Worm (Caenorhabditis elegans) whole organism, L4 larva: ENCODE results near the gene col-99.

ENCODE experiments used
- D1046.2 ChIP-seq: fragments of 200-800 bp; sonication (Bioruptor generic); IDR thresholded peaks from 2 replicates; pipeline ENCODE4 v1.3.6; 2022; ENCODE audit warnings: missing genetic modification characterization, missing compliant biosample characterization
- F37D6.2 ChIP-seq: sonication (generic microtip); optimal IDR thresholded peaks from 2 replicates; lab custom pipeline; 2016; ENCODE audit warnings: mild to moderate bottlenecking, missing genetic modification characterization, missing compliant biosample characterization
- F44E2.7 ChIP-seq: fragments of 200-800 bp; sonication (Bioruptor generic); IDR thresholded peaks from 2 replicates; pipeline ENCODE4 v2.1.2; 2022; ENCODE audit warnings: missing genetic modification characterization, missing compliant biosample characterization
- F49E8.2 ChIP-seq: sonication (generic microtip); optimal IDR thresholded peaks from 2 replicates; lab custom pipeline; 2016; ENCODE audit warnings: missing compliant biosample characterization, mild to moderate bottlenecking, missing genetic modification characterization, borderline replicate concordance
- Y48G9A.11 ChIP-seq: fragments of 200-800 bp; sonication (Bioruptor generic); IDR thresholded peaks from 2 replicates; pipeline ENCODE4 v1.3.6; 2022; ENCODE audit warnings: missing genetic modification reagents, missing genetic modification characterization, missing compliant biosample characterization
- ZK546.5 ChIP-seq, 2 experiments: sonication (generic microtip); optimal IDR thresholded peaks; 2 replicates each; lab custom pipeline; 2017; ENCODE audit warnings: missing biosample characterization in 2 of 2, missing genetic modification characterization in 2 of 2
- aly-2 ChIP-seq: sonication (generic microtip); optimal IDR thresholded peaks from 2 replicates; lab custom pipeline; 2018; ENCODE audit warnings: missing biosample characterization, missing genetic modification characterization
- ama-1 ChIP-seq: fragments of 150-350 bp; optimal IDR thresholded peaks from 2 replicates; lab custom pipeline; 2014; ENCODE audit warnings: inconsistent platforms, mixed read lengths
- ceh-32 ChIP-seq: sonication (generic microtip); optimal IDR thresholded peaks from 2 replicates; lab custom pipeline; 2016; ENCODE audit warnings: mild to moderate bottlenecking, missing genetic modification characterization, missing compliant biosample characterization; ENCODE audit not compliant: poor library complexity
- ceh-44 ChIP-seq: fragments of 200-800 bp; sonication (Bioruptor generic); IDR thresholded peaks from 2 replicates; pipeline ENCODE4 v1.3.6; 2022; ENCODE audit warnings: missing genetic modification reagents, missing genetic modification characterization, missing compliant biosample characterization
- ces-1 ChIP-seq: fragments of 150-350 bp; sonication (generic microtip); optimal IDR thresholded peaks from 4 replicates; lab custom pipeline; 2014; ENCODE audit warnings: missing biosample characterization, missing genetic modification reagents, missing genetic modification characterization
- cey-2 ChIP-seq: sonication (generic microtip); optimal IDR thresholded peaks from 3 replicates; lab custom pipeline; 2017; ENCODE audit warnings: missing genetic modification characterization, mild to moderate bottlenecking, missing compliant biosample characterization, antibody characterized with exemption, borderline replicate concordance; ENCODE audit not compliant: insufficient read depth
- ctbp-1 ChIP-seq: fragments of 200-800 bp; sonication (Bioruptor generic); IDR thresholded peaks from 2 replicates; pipeline ENCODE4 v1.3.6; 2022; ENCODE audit warnings: missing genetic modification reagents, missing genetic modification characterization, missing compliant biosample characterization
- daf-12 ChIP-seq: fragments of 150-350 bp; optimal IDR thresholded peaks from 2 replicates; lab custom pipeline; 2014; ENCODE audit warnings: missing biosample characterization, missing genetic modification reagents, missing genetic modification characterization
- dmd-6 ChIP-seq: fragments of 200-800 bp; sonication (Bioruptor generic); IDR thresholded peaks from 2 replicates; pipeline ENCODE4 v1.3.6; 2022; ENCODE audit warnings: missing genetic modification reagents, missing genetic modification characterization, missing compliant biosample characterization
- dmd-8 ChIP-seq: fragments of 200-800 bp; sonication (Bioruptor generic); IDR thresholded peaks from 2 replicates; pipeline ENCODE4 v1.3.6; 2022; ENCODE audit warnings: missing genetic modification characterization, missing compliant biosample characterization
- duxl-1 ChIP-seq: sonication (generic microtip); optimal IDR thresholded peaks from 2 replicates; lab custom pipeline; 2016; ENCODE audit warnings: mild to moderate bottlenecking, missing genetic modification characterization, moderate library complexity, missing compliant biosample characterization; ENCODE audit not compliant: poor library complexity
- fkh-10 ChIP-seq: fragments of 150-350 bp; optimal IDR thresholded peaks from 2 replicates; lab custom pipeline; 2014; ENCODE audit warnings: missing biosample characterization, missing genetic modification reagents, missing genetic modification characterization
- fos-1 ChIP-seq: fragments of 150-350 bp; optimal IDR thresholded peaks from 2 replicates; lab custom pipeline; 2014; ENCODE audit warnings: missing biosample characterization, missing genetic modification characterization
- hif-1 ChIP-seq, 2 experiments: sonication (generic microtip); optimal IDR thresholded peaks; 2 replicates each; lab custom pipeline; 2016 to 2017; ENCODE audit warnings: missing compliant biosample characterization in 2 of 2, missing genetic modification characterization in 2 of 2, missing genetic modification reagents in 2 of 2, missing genotype in 2 of 2, mild to moderate bottlenecking in 1 of 2
- hlh-30 ChIP-seq: sonication (generic microtip); optimal IDR thresholded peaks from 2 replicates; lab custom pipeline; 2017; ENCODE audit warnings: antibody characterized with exemption, mild to moderate bottlenecking, missing genetic modification characterization, missing compliant biosample characterization; ENCODE audit not compliant: insufficient read depth
- lim-7 ChIP-seq: fragments of 200-800 bp; sonication (Bioruptor generic); IDR thresholded peaks from 2 replicates; pipeline ENCODE4 v1.3.6; 2022; ENCODE audit warnings: missing genetic modification characterization, missing compliant biosample characterization
- lin-13 ChIP-seq: fragments of 150-350 bp; optimal IDR thresholded peaks from 2 replicates; lab custom pipeline; 2014; ENCODE audit warnings: missing biosample characterization, missing genetic modification reagents, missing genetic modification characterization
- lin-29 ChIP-seq: fragments of 200-800 bp; sonication (Bioruptor generic); IDR thresholded peaks from 2 replicates; pipeline ENCODE4 v1.3.6; 2022; ENCODE audit warnings: missing genetic modification reagents, missing genetic modification characterization, missing compliant biosample characterization
- lin-38 ChIP-seq: fragments of 200-800 bp; sonication (Bioruptor generic); IDR thresholded peaks from 2 replicates; pipeline ENCODE4 v1.3.6; 2022; ENCODE audit warnings: missing genetic modification reagents, missing genetic modification characterization, missing compliant biosample characterization
- madf-5 ChIP-seq, 2 experiments: fragments of 200-800 bp; sonication (Bioruptor generic); IDR thresholded peaks; 2 replicates each; pipeline ENCODE4 v1.3.6; 2022; ENCODE audit warnings: missing compliant biosample characterization in 2 of 2, missing genetic modification characterization in 2 of 2
- madf-9 ChIP-seq: fragments of 200-800 bp; sonication (Bioruptor generic); conservative IDR thresholded peaks from 2 replicates; pipeline ENCODE4 v1.3.6; 2022; ENCODE audit warnings: missing genetic modification reagents, missing genetic modification characterization, missing compliant biosample characterization
- mdl-1 ChIP-seq, 2 experiments: fragments of 150-350 bp in 1 of 2; sonication (generic microtip) in 1 of 2; optimal IDR thresholded peaks; 2 replicates each; lab custom pipeline; 2014 to 2017; ENCODE audit warnings: missing biosample characterization in 2 of 2, missing genetic modification characterization in 2 of 2
- mes-2 ChIP-seq: sonication (generic microtip); optimal IDR thresholded peaks from 2 replicates; lab custom pipeline; 2016; ENCODE audit warnings: missing genotype, mild to moderate bottlenecking, missing genetic modification characterization, missing compliant biosample characterization; ENCODE audit not compliant: poor library complexity, severe bottlenecking
- nhr-10 ChIP-seq: fragments of 150-350 bp; optimal IDR thresholded peaks from 2 replicates; lab custom pipeline; 2014; ENCODE audit warnings: missing biosample characterization, missing genetic modification characterization
- nhr-102 ChIP-seq: sonication (generic microtip); optimal IDR thresholded peaks from 2 replicates; lab custom pipeline; 2016; ENCODE audit warnings: mild to moderate bottlenecking, missing genetic modification characterization, moderate library complexity, missing compliant biosample characterization
- nhr-11 ChIP-seq: fragments of 150-350 bp; optimal IDR thresholded peaks from 2 replicates; lab custom pipeline; 2014; ENCODE audit warnings: missing biosample characterization, missing genetic modification characterization
- nhr-111 ChIP-seq: fragments of 200-800 bp; sonication (Bioruptor generic); optimal IDR thresholded peaks from 2 replicates; lab custom pipeline; 2018; ENCODE audit warnings: mild to moderate bottlenecking, missing genetic modification characterization, missing compliant biosample characterization
- nhr-28 ChIP-seq: fragments of 150-350 bp; optimal IDR thresholded peaks from 2 replicates; lab custom pipeline; 2014; ENCODE audit warnings: missing biosample characterization, missing genetic modification characterization
- nhr-42 ChIP-seq: fragments of 200-800 bp; sonication (Bioruptor generic); IDR thresholded peaks from 2 replicates; pipeline ENCODE4 v1.3.6; 2022; ENCODE audit warnings: missing genetic modification characterization, missing compliant biosample characterization
- pha-4 ChIP-seq, 2 experiments: fragments of 150-350 bp in 1 of 2; fragments of 200-800 bp in 1 of 2; sonication (Bioruptor generic) in 1 of 2; IDR thresholded peaks in 1 of 2; optimal IDR thresholded peaks in 1 of 2; 2 replicates each; pipeline versions ENCODE4 v1.3.6 to Lab custom; 2014 to 2022; ENCODE audit warnings: missing genetic modification characterization in 2 of 2, missing genetic modification reagents in 2 of 2, missing biosample characterization in 1 of 2, missing compliant biosample characterization in 1 of 2
- php-3 ChIP-seq: fragments of 200-800 bp; sonication (Bioruptor generic); IDR thresholded peaks from 2 replicates; pipeline ENCODE4 v1.3.6; 2022; ENCODE audit warnings: missing genetic modification reagents, missing genetic modification characterization, missing compliant biosample characterization
- sdz-12 ChIP-seq: fragments of 200-800 bp; sonication (Bioruptor generic); optimal IDR thresholded peaks from 2 replicates; lab custom pipeline; 2018; ENCODE audit warnings: mild to moderate bottlenecking, missing genetic modification characterization, missing compliant biosample characterization
- set-16 ChIP-seq: fragments of 200-800 bp; sonication (Bioruptor generic); IDR thresholded peaks from 2 replicates; pipeline ENCODE4 v1.3.6; 2022; ENCODE audit warnings: missing genetic modification reagents, missing genetic modification characterization, missing compliant biosample characterization
- snpc-1.2 ChIP-seq: fragments of 200-800 bp; sonication (Bioruptor generic); IDR thresholded peaks from 2 replicates; pipeline ENCODE4 v1.3.6; 2022; ENCODE audit warnings: missing genetic modification reagents, missing genetic modification characterization, missing compliant biosample characterization
- spr-1 ChIP-seq: sonication (generic microtip); optimal IDR thresholded peaks from 2 replicates; lab custom pipeline; 2016; ENCODE audit warnings: mild to moderate bottlenecking, missing genetic modification characterization, missing compliant biosample characterization
- spr-3 ChIP-seq: fragments of 200-800 bp; sonication (Bioruptor generic); optimal IDR thresholded peaks from 2 replicates; lab custom pipeline; 2018; ENCODE audit warnings: mild to moderate bottlenecking, missing genetic modification characterization, missing compliant biosample characterization
- tra-1 ChIP-seq: fragments of 200-800 bp; sonication (Bioruptor generic); IDR thresholded peaks from 2 replicates; pipeline ENCODE4 v1.3.6; 2022; ENCODE audit warnings: missing genetic modification reagents, missing genetic modification characterization, missing compliant biosample characterization
- unc-130 ChIP-seq: sonication (generic microtip); optimal IDR thresholded peaks from 2 replicates; lab custom pipeline; 2016; ENCODE audit warnings: missing genetic modification reagents, missing genetic modification characterization, missing compliant biosample characterization
- unc-39 ChIP-seq: sonication (generic microtip); optimal IDR thresholded peaks from 2 replicates; lab custom pipeline; 2017; ENCODE audit warnings: missing biosample characterization, missing genetic modification characterization
- zag-1 ChIP-seq: fragments of 150-350 bp; optimal IDR thresholded peaks from 2 replicates; lab custom pipeline; 2014; ENCODE audit warnings: missing biosample characterization, missing genetic modification characterization
- zfp-2 ChIP-seq: sonication (generic microtip); optimal IDR thresholded peaks from 2 replicates; lab custom pipeline; 2016; ENCODE audit warnings: mild to moderate bottlenecking, missing genetic modification characterization, missing compliant biosample characterization
- zip-11 ChIP-seq: fragments of 200-800 bp; sonication (Bioruptor generic); IDR thresholded peaks from 2 replicates; pipeline ENCODE4 v1.3.6; 2022; ENCODE audit warnings: missing genetic modification characterization, missing compliant biosample characterization
- ztf-7 ChIP-seq: fragments of 150-350 bp; optimal IDR thresholded peaks from 2 replicates; lab custom pipeline; 2014; ENCODE audit warnings: missing biosample characterization, missing genetic modification characterization

col-99 gene

ce11 chrIV:102848-103247 lies 44.9 kb downstream of the col-99 start (continued):
- TF ChIP-seq lin-29 (GFP tag; lab: Robert Waterston, UW) (no peak), hlh-30 (tag; lab: Kevin White, UChicago) (peak; percentile 77), aly-2 (tag; lab: Kevin White, UChicago) (no peak), php-3 (no peak), duxl-1 (tag; lab: Kevin White, UChicago) (no peak), cey-2 (peak; percentile 72), tra-1 (GFP tag; lab: Robert Waterston, UW) (peak; percentile 30; the same call in 1 of the 2 replicates), dmd-8 (no peak), ctbp-1 (no peak), spr-1 (tag; lab: Kevin White, UChicago) (no peak), nhr-10 (no peak), lin-13 (GFP tag; lab: Kevin White, UChicago) (no peak), fos-1 (tag; lab: Kevin White, UChicago) (no peak), madf-5 (GFP tag; IDR thresholded peaks at IDR 0.05; lab: Robert Waterston, UW) (no peak), ZK546.5 (tag; optimal IDR thresholded peaks at IDR 0.05; lab: Kevin White, UChicago) (no peak), mdl-1 (tag; optimal IDR thresholded peaks at IDR 0.05; lab: Kevin White, UChicago) (peak in 1 of 2 experiments; percentile 33), F49E8.2 (tag; lab: Kevin White, UChicago) (no peak), zip-11 (no peak), pha-4 (GFP tag; IDR thresholded peaks at IDR 0.05; lab: Robert Waterston, UW) (no peak), pha-4 (tag; optimal IDR thresholded peaks at IDR 0.05; lab: Kevin White, UChicago) (no peak), nhr-28 (tag; lab: Kevin White, UChicago) (peak; percentile 56), ceh-44 (no peak), nhr-11 (tag; lab: Kevin White, UChicago) (no peak), dmd-6 (0 out of 2 replicates have a peak, but pooled peaks have one; percentile 18), set-16 (GFP tag; lab: Robert Waterston, UW) (0 out of 2 replicates have a peak, but pooled peaks have one; percentile 6), snpc-1.2 (no peak), F37D6.2 (no peak), Y48G9A.11 (GFP tag; lab: Robert Waterston, UW) (no peak), lim-7 (GFP tag; lab: Robert Waterston, UW) (no peak), ceh-32 (no peak), mes-2 (tag; lab: Kevin White, UChicago) (no peak)

- no peak for TF ChIP-seq aly-2 (tag; lab: Kevin White, UChicago)
- TF ChIP-seq F44E2.7 (GFP tag; lab: Robert Waterston, UW), result no peak
- TF ChIP-seq fkh-10 (GFP tag; lab: Kevin White, UChicago), result peak; percentile 18
- no peak for TF ChIP-seq ama-1
- no peak for TF ChIP-seq nhr-42 (GFP tag; lab: Robert Waterston, UW)
- TF ChIP-seq spr-3 (GFP tag; lab: Kevin White, UChicago), result no peak
- no peak for TF ChIP-seq ztf-7 (tag; lab: Kevin White, UChicago)
- peak; percentile 18 for TF ChIP-seq ces-1 (GFP tag; lab: Kevin White, UChicago)
- no peak for TF ChIP-seq madf-9
- TF ChIP-seq nhr-102, result no peak
Observed at ce11 chrIV:97681-98080, 50.0 kb downstream of the col-99 start.

- TF ChIP-seq php-3 (no peak), lin-38 (GFP tag; lab: Robert Waterston, UW) (no peak), hif-1 (tag; optimal IDR thresholded peaks at IDR 0.05; lab: Kevin White, UChicago) (no peak), fkh-10 (GFP tag; lab: Kevin White, UChicago) (no peak), zag-1 (no peak), sdz-12 (GFP tag; lab: Kevin White, UChicago) (no peak), zfp-2 (no peak), daf-12 (tag; lab: Kevin White, UChicago) (no peak), spr-3 (GFP tag; lab: Kevin White, UChicago) (no peak), unc-130 (GFP tag; lab: Kevin White, UChicago) (no peak), nhr-111 (GFP tag; lab: Kevin White, UChicago) (no peak), aly-2 (tag; lab: Kevin White, UChicago) (no peak), D1046.2 (no peak), unc-39 (no peak), F44E2.7 (GFP tag; lab: Robert Waterston, UW) (no peak)
Observed at ce11 chrIV:91680-92079, 56.0 kb downstream of the col-99 start, which contains the start of gene tpa-1. Gene tpa-1, plus strand, starts transcription at chrIV:91980.
